Worm (Caenorhabditis elegans) whole organism, young adult: Measurements from ENCODE around the gene F13C5.2.

Experiments used
- B0019.2 ChIP-seq: fragments of 200-800 bp; sonication (Bioruptor generic); conservative IDR thresholded peaks from 2 replicates; pipeline ENCODE4 v1.3.6; 2022; ENCODE audit warnings: missing genetic modification reagents, missing genetic modification characterization, missing compliant biosample characterization
- B0035.1 ChIP-seq: sonication (generic microtip); optimal IDR thresholded peaks from 2 replicates; lab custom pipeline; 2016; ENCODE audit warnings: missing genetic modification characterization, mild to moderate bottlenecking, missing compliant biosample characterization, missing genotype, missing genetic modification reagents
- B0261.1 ChIP-seq: sonication (generic microtip); optimal IDR thresholded peaks from 2 replicates; lab custom pipeline; 2016; ENCODE audit warnings: mild to moderate bottlenecking, missing genetic modification characterization, moderate library complexity, missing compliant biosample characterization
- C17E4.6 ChIP-seq: fragments of 200-800 bp; sonication (Bioruptor generic); IDR thresholded peaks from 2 replicates; pipeline ENCODE4 v1.3.6; 2022; ENCODE audit warnings: missing genetic modification reagents, missing genetic modification characterization, missing compliant biosample characterization
- F22D6.2 ChIP-seq: sonication (generic microtip); optimal IDR thresholded peaks from 2 replicates; lab custom pipeline; 2016; ENCODE audit warnings: mild to moderate bottlenecking, missing genetic modification characterization, missing compliant biosample characterization
- F57A8.1 ChIP-seq: fragments of 200-800 bp; sonication (Bioruptor generic); optimal IDR thresholded peaks from 2 replicates; lab custom pipeline; 2018; ENCODE audit warnings: mild to moderate bottlenecking, missing genetic modification characterization, moderate library complexity, missing compliant biosample characterization
- K11D2.4 ChIP-seq: fragments of 200-800 bp; sonication (Bioruptor generic); IDR thresholded peaks from 2 replicates; pipeline ENCODE4 v1.3.6; 2022; ENCODE audit warnings: missing genetic modification reagents, missing genetic modification characterization, missing compliant biosample characterization
- Y53F4B.3 ChIP-seq: fragments of 200-800 bp; sonication (Bioruptor generic); IDR thresholded peaks from 2 replicates; pipeline ENCODE4 v1.3.6; 2022; ENCODE audit warnings: missing genetic modification reagents, missing genetic modification characterization, missing compliant biosample characterization
- ZK185.1 ChIP-seq: sonication (generic microtip); optimal IDR thresholded peaks from 2 replicates; lab custom pipeline; 2016; ENCODE audit warnings: mild to moderate bottlenecking, missing genetic modification characterization, missing compliant biosample characterization; ENCODE audit not compliant: poor library complexity, severe bottlenecking
- aptf-2 ChIP-seq: fragments of 200-800 bp; sonication (Bioruptor generic); conservative IDR thresholded peaks from 2 replicates; pipeline ENCODE4 v1.3.6; 2022; ENCODE audit warnings: missing genetic modification reagents, missing genetic modification characterization, missing compliant biosample characterization
- bed-1 ChIP-seq: fragments of 200-800 bp; sonication (Bioruptor generic); IDR thresholded peaks from 2 replicates; pipeline ENCODE4 v1.3.6; 2022; ENCODE audit warnings: missing genetic modification reagents, missing genetic modification characterization, missing compliant biosample characterization
- cebp-1 ChIP-seq, 2 experiments: fragments of 200-800 bp in 1 of 2; sonication (Bioruptor generic) in 1 of 2; sonication (generic microtip) in 1 of 2; IDR thresholded peaks in 1 of 2; optimal IDR thresholded peaks in 1 of 2; 2 replicates each; pipeline versions ENCODE4 v1.3.6 to Lab custom; 2017 to 2022; ENCODE audit warnings: missing compliant biosample characterization in 2 of 2, missing genetic modification characterization in 2 of 2, mild to moderate bottlenecking in 1 of 2, missing genetic modification reagents in 1 of 2, moderate library complexity in 1 of 2
- ceh-100 ChIP-seq: fragments of 200-800 bp; sonication (Bioruptor generic); IDR thresholded peaks from 2 replicates; pipeline ENCODE4 v1.3.6; 2022; ENCODE audit warnings: missing genetic modification reagents, missing genetic modification characterization, missing compliant biosample characterization
- ceh-27 ChIP-seq: fragments of 200-800 bp; sonication (Bioruptor generic); optimal IDR thresholded peaks from 2 replicates; lab custom pipeline; 2018; ENCODE audit warnings: mild to moderate bottlenecking, missing genetic modification characterization, moderate library complexity, missing compliant biosample characterization
- ceh-58 ChIP-seq: fragments of 200-800 bp; sonication (Bioruptor generic); IDR thresholded peaks from 2 replicates; pipeline ENCODE4 v1.3.6; 2022; ENCODE audit warnings: missing genetic modification characterization, missing compliant biosample characterization
- chd-7 ChIP-seq: sonication (generic microtip); optimal IDR thresholded peaks from 2 replicates; lab custom pipeline; 2016; ENCODE audit warnings: mild to moderate bottlenecking, missing genetic modification characterization, moderate library complexity, missing compliant biosample characterization
- dox-1 ChIP-seq: fragments of 200-800 bp; sonication (Bioruptor generic); IDR thresholded peaks from 2 replicates; pipeline ENCODE4 v1.3.6; 2022; ENCODE audit warnings: missing genetic modification reagents, missing genetic modification characterization, missing compliant biosample characterization
- egl-18 ChIP-seq: fragments of 200-800 bp; sonication (Bioruptor generic); IDR thresholded peaks from 2 replicates; pipeline ENCODE4 v1.3.6; 2022; ENCODE audit warnings: missing genetic modification reagents, missing genetic modification characterization, missing compliant biosample characterization
- egl-44 ChIP-seq: fragments of 200-800 bp; sonication (Bioruptor generic); IDR thresholded peaks from 2 replicates; pipeline ENCODE4 v1.3.6; 2022; ENCODE audit warnings: missing genetic modification reagents, missing genetic modification characterization, missing compliant biosample characterization
- egrh-3 ChIP-seq: fragments of 200-800 bp; sonication (Bioruptor generic); IDR thresholded peaks from 2 replicates; pipeline ENCODE4 v1.3.6; 2022; ENCODE audit warnings: missing genetic modification reagents, missing genetic modification characterization, missing compliant biosample characterization
- him-1 ChIP-seq: sonication (generic microtip); optimal IDR thresholded peaks from 2 replicates; lab custom pipeline; 2016; ENCODE audit warnings: missing genotype, missing genetic modification reagents, missing genetic modification characterization, missing compliant biosample characterization
- hlh-26 ChIP-seq: fragments of 200-800 bp; sonication (Bioruptor generic); conservative IDR thresholded peaks from 2 replicates; pipeline ENCODE4 v1.3.6; 2022; ENCODE audit warnings: missing genetic modification reagents, missing genetic modification characterization, missing compliant biosample characterization
- hmg-20 ChIP-seq: fragments of 200-800 bp; sonication (Bioruptor generic); IDR thresholded peaks from 2 replicates; pipeline ENCODE4 v1.3.6; 2022; ENCODE audit warnings: missing genetic modification reagents, missing genetic modification characterization, missing compliant biosample characterization
- hrde-1 ChIP-seq: sonication (generic microtip); optimal IDR thresholded peaks from 2 replicates; lab custom pipeline; 2016; ENCODE audit warnings: missing genetic modification characterization, mild to moderate bottlenecking, missing compliant biosample characterization, moderate library complexity, missing genotype, missing genetic modification reagents, borderline replicate concordance
- hsf-1 ChIP-seq: fragments of 200-800 bp; sonication (Bioruptor generic); IDR thresholded peaks from 2 replicates; pipeline ENCODE4 v1.3.6; 2022; ENCODE audit warnings: missing genetic modification reagents, missing genetic modification characterization, missing compliant biosample characterization
- let-526 ChIP-seq: fragments of 200-800 bp; sonication (Bioruptor generic); IDR thresholded peaks from 2 replicates; pipeline ENCODE4 v1.3.6; 2022; ENCODE audit warnings: missing genetic modification reagents, missing genetic modification characterization, missing compliant biosample characterization
- let-607 ChIP-seq, 2 experiments: fragments of 200-800 bp in 1 of 2; sonication (Bioruptor generic) in 1 of 2; sonication (generic microtip) in 1 of 2; optimal IDR thresholded peaks; 2 replicates each; lab custom pipeline; 2016 to 2018; ENCODE audit warnings: mild to moderate bottlenecking in 2 of 2, missing compliant biosample characterization in 2 of 2, missing genetic modification characterization in 2 of 2, moderate library complexity in 2 of 2, missing genotype in 1 of 2
- lin-35 ChIP-seq, 3 experiments: fragments of 150-350 bp in 2 of 3; sonication (generic microtip) in 1 of 3; optimal IDR thresholded peaks; 2 replicates each; lab custom pipeline; 2014 to 2018; ENCODE audit warnings: missing biosample characterization in 3 of 3, missing genetic modification characterization in 3 of 3, missing genetic modification reagents in 3 of 3
- lir-1 ChIP-seq: fragments of 200-800 bp; sonication (Bioruptor generic); conservative IDR thresholded peaks from 2 replicates; pipeline ENCODE4 v1.3.6; 2022; ENCODE audit warnings: missing genetic modification reagents, missing genetic modification characterization, missing compliant biosample characterization
- madf-6 ChIP-seq: fragments of 200-800 bp; sonication (Bioruptor generic); IDR thresholded peaks from 2 replicates; pipeline ENCODE4 v1.3.6; 2022; ENCODE audit warnings: missing genetic modification reagents, missing genetic modification characterization, missing compliant biosample characterization
- mel-28 ChIP-seq: sonication (generic microtip); optimal IDR thresholded peaks from 2 replicates; lab custom pipeline; 2016; ENCODE audit warnings: borderline replicate concordance, mild to moderate bottlenecking, missing genetic modification characterization, missing compliant biosample characterization
- nfyb-1 ChIP-seq: fragments of 200-800 bp; sonication (Bioruptor generic); IDR thresholded peaks from 2 replicates; pipeline ENCODE4 v1.3.6; 2022; ENCODE audit warnings: missing genetic modification reagents, missing genetic modification characterization, missing compliant biosample characterization
- nhr-120 ChIP-seq: fragments of 200-800 bp; sonication (Bioruptor generic); IDR thresholded peaks from 2 replicates; pipeline ENCODE4 v1.3.6; 2022; ENCODE audit warnings: missing genetic modification characterization, missing compliant biosample characterization
- nhr-27 ChIP-seq: fragments of 200-800 bp; sonication (Bioruptor generic); optimal IDR thresholded peaks from 2 replicates; lab custom pipeline; 2018; ENCODE audit warnings: mild to moderate bottlenecking, missing genetic modification characterization, moderate library complexity, missing compliant biosample characterization
- nhr-80 ChIP-seq: sonication (generic microtip); optimal IDR thresholded peaks from 2 replicates; lab custom pipeline; 2016; ENCODE audit warnings: missing genetic modification characterization, missing compliant biosample characterization
- pha-4 ChIP-seq: fragments of 150-350 bp; sonication (generic microtip); optimal IDR thresholded peaks from 2 replicates; lab custom pipeline; 2014; ENCODE audit warnings: missing biosample characterization, missing genetic modification reagents, missing genetic modification characterization
- rcor-1 ChIP-seq: fragments of 200-800 bp; sonication (Bioruptor generic); IDR thresholded peaks from 2 replicates; pipeline ENCODE4 v1.3.6; 2022; ENCODE audit warnings: missing genetic modification reagents, missing genetic modification characterization, missing compliant biosample characterization
- rpc-1 ChIP-seq, 2 experiments: fragments of 150-350 bp in 1 of 2; sonication (generic microtip) in 1 of 2; optimal IDR thresholded peaks; 2 replicates each; lab custom pipeline; 2014 to 2018; ENCODE audit warnings: missing biosample characterization in 1 of 2, missing genetic modification characterization in 1 of 2, missing genetic modification reagents in 1 of 2, missing genotype in 1 of 2
- snpc-3.4 ChIP-seq: sonication (generic microtip); optimal IDR thresholded peaks from 2 replicates; lab custom pipeline; 2017; ENCODE audit warnings: missing genetic modification characterization, mild to moderate bottlenecking, missing compliant biosample characterization, antibody characterized with exemption, moderate library complexity, missing genotype, missing genetic modification reagents
- somi-1 ChIP-seq: fragments of 200-800 bp; sonication (Bioruptor generic); optimal IDR thresholded peaks from 2 replicates; lab custom pipeline; 2018; ENCODE audit warnings: mild to moderate bottlenecking, missing genetic modification characterization, missing compliant biosample characterization
- sptf-2 ChIP-seq: fragments of 200-800 bp; sonication (Bioruptor generic); optimal IDR thresholded peaks from 2 replicates; lab custom pipeline; 2018; ENCODE audit warnings: mild to moderate bottlenecking, missing genetic modification characterization, missing compliant biosample characterization
- unc-62 ChIP-seq: fragments of 150-350 bp; optimal IDR thresholded peaks from 2 replicates; lab custom pipeline; 2014; ENCODE audit warnings: missing biosample characterization, missing genetic modification reagents, missing genetic modification characterization
- zfh-2 ChIP-seq: fragments of 200-800 bp; sonication (Bioruptor generic); conservative IDR thresholded peaks from 2 replicates; pipeline ENCODE4 v1.3.6; 2022; ENCODE audit warnings: missing genetic modification reagents, missing genetic modification characterization, missing compliant biosample characterization
- ztf-28 ChIP-seq: fragments of 200-800 bp; sonication (Bioruptor generic); IDR thresholded peaks from 2 replicates; pipeline ENCODE4 v1.3.6; 2022; ENCODE audit warnings: missing genetic modification reagents, missing genetic modification characterization, missing compliant biosample characterization
- ztf-6 ChIP-seq: fragments of 200-800 bp; sonication (Bioruptor generic); IDR thresholded peaks from 2 replicates; pipeline ENCODE4 v1.3.6; 2022; ENCODE audit warnings: missing genetic modification reagents, missing genetic modification characterization, missing compliant biosample characterization

F13C5.2 gene

ce11 chrX:600671-601070, 6.9 kb downstream of the F13C5.2 start:
- TF ChIP-seq nhr-80 (tag; lab: Kevin White, UChicago) (peak; percentile 11), chd-7 (no peak), pha-4 (tag; lab: Kevin White, UChicago) (peak; percentile 34), cebp-1 (GFP tag; IDR thresholded peaks at IDR 0.05; lab: Robert Waterston, UW) (no peak), cebp-1 (tag; optimal IDR thresholded peaks at IDR 0.05; lab: Kevin White, UChicago) (peak; percentile 47)

ce11 chrX:601340-601757, 7.6 kb downstream of the F13C5.2 start:
- TF ChIP-seq egrh-3 (GFP tag; lab: Robert Waterston, UW) (peak; percentile 75), nhr-27 (tag; lab: Kevin White, UChicago) (no peak), rpc-1 (optimal IDR thresholded peaks at IDR 0.05; lab: Kevin White, UChicago) (no peak), rpc-1 (tag; optimal IDR thresholded peaks at IDR 0.05; lab: Kevin White, UChicago) (no peak), C17E4.6 (GFP tag; lab: Robert Waterston, UW) (no peak), rcor-1 (GFP tag; lab: Robert Waterston, UW) (peak; percentile 59; the same call in 1 of the 2 replicates), F22D6.2 (tag; lab: Kevin White, UChicago) (no peak), somi-1 (peak; percentile 31), let-526 (GFP tag; lab: Robert Waterston, UW) (no peak), K11D2.4 (GFP tag; lab: Robert Waterston, UW) (no peak), sptf-2 (no peak), snpc-3.4 (tag; lab: Kevin White, UChicago) (no peak), him-1 (tag; lab: Kevin White, UChicago) (no peak), unc-62 (GFP tag; lab: Kevin White, UChicago) (no peak), hrde-1 (tag; lab: Kevin White, UChicago) (no peak), dox-1 (GFP tag; lab: Robert Waterston, UW) (no peak), F57A8.1 (GFP tag; lab: Kevin White, UChicago) (no peak), cebp-1 (GFP tag; IDR thresholded peaks at IDR 0.05; lab: Robert Waterston, UW) (no peak), cebp-1 (tag; optimal IDR thresholded peaks at IDR 0.05; lab: Kevin White, UChicago) (peak; percentile 60), let-607 (tag; optimal IDR thresholded peaks at IDR 0.05; lab: Kevin White, UChicago) (no peak), B0035.1 (tag; lab: Kevin White, UChicago) (no peak), lin-35 (GFP tag; optimal IDR thresholded peaks at IDR 0.05; lab: Kevin White, UChicago) (peak in 1 of 3 experiments; percentile 4), ztf-6 (GFP tag; lab: Robert Waterston, UW) (no peak), ceh-58 (GFP tag; lab: Robert Waterston, UW) (no peak), lir-1 (GFP tag; lab: Robert Waterston, UW) (no peak), ztf-28 (GFP tag; lab: Robert Waterston, UW) (no peak), nhr-120 (no peak), hsf-1 (GFP tag; lab: Robert Waterston, UW) (no peak), hmg-20 (GFP tag; lab: Robert Waterston, UW) (no peak), ceh-100 (GFP tag; lab: Robert Waterston, UW) (no peak), chd-7 (no peak), nfyb-1 (GFP tag; lab: Robert Waterston, UW) (0 out of 2 replicates have a peak, but pooled peaks have one; percentile 45), egl-44 (GFP tag; lab: Robert Waterston, UW) (no peak), madf-6 (GFP tag; lab: Robert Waterston, UW) (no peak), bed-1 (GFP tag; lab: Robert Waterston, UW) (no peak), aptf-2 (GFP tag; lab: Robert Waterston, UW) (no peak), ceh-27 (GFP tag; lab: Kevin White, UChicago) (peak; percentile 11), zfh-2 (GFP tag; lab: Robert Waterston, UW) (peak; percentile 95), Y53F4B.3 (GFP tag; lab: Robert Waterston, UW) (no peak), pha-4 (tag; lab: Kevin White, UChicago) (no peak), ZK185.1 (tag; lab: Kevin White, UChicago) (no peak), B0261.1 (no peak), hlh-26 (GFP tag; lab: Robert Waterston, UW) (no peak), mel-28 (tag; lab: Kevin White, UChicago) (no peak), egl-18 (GFP tag; lab: Robert Waterston, UW) (no peak), B0019.2 (GFP tag; lab: Robert Waterston, UW) (no peak)
